Fruit fly (Drosophila melanogaster): ENCODE results near the gene side.

side gene

dm6 chr3R:27440628-27441027 lies 3.3 kb upstream of the side start, which contains the start of gene CG44290 (continued):
- peak; percentile 18 for TF ChIP-seq lab (GFP tag; optimal IDR thresholded peaks at IDR 0.05)
- no peak for TF ChIP-seq Dbx (GFP tag; IDR thresholded peaks at IDR 0.05)
- peak; percentile 37; the same call in 1 of the 3 replicates for TF ChIP-seq gce (GFP tag; IDR thresholded peaks at IDR 0.05)
- TF ChIP-seq tgo (GFP tag; IDR thresholded peaks at IDR 0.05) = no peak; the same call in 2 of the 3 replicates
- TF ChIP-seq Dp (GFP tag; optimal IDR thresholded peaks at IDR 0.05) = no peak
- TF ChIP-seq ssp (GFP tag; IDR thresholded peaks at IDR 0.05) = peak; percentile 44; the same call in 1 of the 2 replicates
- TF ChIP-seq YL-1 (GFP tag; optimal IDR thresholded peaks at IDR 0.05) = no peak
- TF ChIP-seq usp (GFP tag; optimal IDR thresholded peaks at IDR 0.05) = no peak
- peak in 1 of 3 experiments; percentile 28 for TF ChIP-seq Stat92E (GFP tag; optimal IDR thresholded peaks at IDR 0.05)
- TF ChIP-seq CG18619 (GFP tag; optimal IDR thresholded peaks at IDR 0.05) = no peak
- TF ChIP-seq salm (tag; optimal IDR thresholded peaks at IDR 0.05) = no peak
- TF ChIP-seq Optix (GFP tag; IDR thresholded peaks at IDR 0.05) = peak; percentile 51; the same call in 2 of the 3 replicates
- TF ChIP-seq CG4404 (GFP tag; IDR thresholded peaks at IDR 0.05) = peak; percentile 40; the same call in 1 of the 2 replicates
- TF ChIP-seq Trl (optimal IDR thresholded peaks at IDR 0.05) = no peak
- peak; percentile 22 for TF ChIP-seq Trl (GFP tag; optimal IDR thresholded peaks at IDR 0.05)
- peak; percentile 24; the same call in 1 of the 2 replicates for TF ChIP-seq CG32532 (GFP tag; IDR thresholded peaks at IDR 0.05)
- TF ChIP-seq croc (GFP tag; conservative IDR thresholded peaks at IDR 0.05) = peak; percentile 68
- TF ChIP-seq kay (GFP tag; optimal IDR thresholded peaks at IDR 0.05) = peak; percentile 20
- peak; percentile 47 for TF ChIP-seq gcm (GFP tag; optimal IDR thresholded peaks at IDR 0.05)
- no peak for TF ChIP-seq CG17359 (tag; optimal IDR thresholded peaks at IDR 0.05)
- peak; percentile 45 for TF ChIP-seq Ptx1 (GFP tag; IDR thresholded peaks at IDR 0.05)
- no peak for TF ChIP-seq CG1233 (GFP tag; optimal IDR thresholded peaks at IDR 0.05)
- TF ChIP-seq grn (GFP tag; optimal IDR thresholded peaks at IDR 0.05) = peak; percentile 90
- TF ChIP-seq CG12769 (tag; optimal IDR thresholded peaks at IDR 0.05) = no peak
- TF ChIP-seq CG15514 (GFP tag; optimal IDR thresholded peaks at IDR 0.05) = no peak
- peak in 1 of 2 experiments; percentile 32 for TF ChIP-seq Hr51 (GFP tag; optimal IDR thresholded peaks at IDR 0.05)
- TF ChIP-seq ATbp (GFP tag; optimal IDR thresholded peaks at IDR 0.05) = peak; percentile 18
- 0 out of 2 replicates have a peak, but pooled peaks have one; percentile 40 for TF ChIP-seq CG4730 (GFP tag; IDR thresholded peaks at IDR 0.05)
- no peak for TF ChIP-seq CG12104 (GFP tag; optimal IDR thresholded peaks at IDR 0.05)
- TF ChIP-seq jumu (GFP tag; optimal IDR thresholded peaks at IDR 0.05) = peak; percentile 53
- TF ChIP-seq sens (GFP tag) = peak; percentile 96
- TF ChIP-seq CG6254 (GFP tag; optimal IDR thresholded peaks at IDR 0.05) = peak; percentile 59
- no peak for TF ChIP-seq Med (GFP tag)
- no peak for TF ChIP-seq ash1 (GFP tag; optimal IDR thresholded peaks at IDR 0.05)
- TF ChIP-seq CG8765 (GFP tag; IDR thresholded peaks at IDR 0.05) = peak; percentile 43; the same call in 1 of the 2 replicates
- no peak for TF ChIP-seq Max (GFP tag; optimal IDR thresholded peaks at IDR 0.05)
- peak; percentile 48 for TF ChIP-seq CG3407 (GFP tag; optimal IDR thresholded peaks at IDR 0.05)
- peak; percentile 72 for TF ChIP-seq gem (tag; optimal IDR thresholded peaks at IDR 0.05)
- 0 out of 3 replicates have a peak, but pooled peaks have one; percentile 24 for TF ChIP-seq ci (GFP tag; IDR thresholded peaks at IDR 0.05)
- no peak for TF ChIP-seq Lim3 (GFP tag; IDR thresholded peaks at IDR 0.05)
- TF ChIP-seq CG17829 (tag; optimal IDR thresholded peaks at IDR 0.05) = peak; percentile 84
- TF ChIP-seq CkIIα-i1 (GFP tag; IDR thresholded peaks at IDR 0.05) = no peak
- TF ChIP-seq hbn (GFP tag; IDR thresholded peaks at IDR 0.05; ENCODE audit: partially characterized antibody) = no peak
- TF ChIP-seq slp2 (GFP tag; optimal IDR thresholded peaks at IDR 0.05) = peak; percentile 21
- peak; percentile 81 for TF ChIP-seq oc (tag; optimal IDR thresholded peaks at IDR 0.05)
- TF ChIP-seq Xrp1 (GFP tag; IDR thresholded peaks at IDR 0.05) = peak; percentile 83
- TF ChIP-seq sima (GFP tag; optimal IDR thresholded peaks at IDR 0.05) = no peak
- TF ChIP-seq D19B (GFP tag; optimal IDR thresholded peaks at IDR 0.05) = no peak
- peak; percentile 4 for TF ChIP-seq pb (GFP tag; optimal IDR thresholded peaks at IDR 0.05)
- no peak for TF ChIP-seq her (GFP tag; optimal IDR thresholded peaks at IDR 0.05)
- TF ChIP-seq Camta (GFP tag; optimal IDR thresholded peaks at IDR 0.05) = peak; percentile 50
